Worm (Caenorhabditis elegans): ENCODE results near the gene rabr-4.

ce11 chrV:16160087-16160486 is 34.7 kb upstream of the rabr-4 start:
- TF ChIP-seq aly-2 (tag; optimal IDR thresholded peaks at IDR 0.05) (no peak), lsy-2 (tag; optimal IDR thresholded peaks at IDR 0.05) (no peak), snpc-4 (tag; optimal IDR thresholded peaks at IDR 0.05) (no peak), nhr-77 (tag; optimal IDR thresholded peaks at IDR 0.05) (no peak), ceh-82 (tag; optimal IDR thresholded peaks at IDR 0.05) (no peak)

Data from whole organism, L2 larva.